Worm (Caenorhabditis elegans) whole organism, L4/young adult: ENCODE data around the gene C08G9.1.

Source experiments
- W03F9.2 ChIP-seq: fragments of 150-350 bp; optimal IDR thresholded peaks from 2 replicates; lab custom pipeline; 2014; ENCODE audit warnings: missing biosample characterization, missing genetic modification characterization
- dao-5 ChIP-seq: sonication (generic microtip); optimal IDR thresholded peaks from 2 replicates; lab custom pipeline; 2016; ENCODE audit warnings: missing genotype, missing genetic modification characterization, moderate library complexity, missing compliant biosample characterization
- him-1 ChIP-seq: sonication (generic microtip); optimal IDR thresholded peaks from 2 replicates; lab custom pipeline; 2016; ENCODE audit warnings: missing genotype, missing genetic modification reagents, missing genetic modification characterization, missing compliant biosample characterization

DNA sequence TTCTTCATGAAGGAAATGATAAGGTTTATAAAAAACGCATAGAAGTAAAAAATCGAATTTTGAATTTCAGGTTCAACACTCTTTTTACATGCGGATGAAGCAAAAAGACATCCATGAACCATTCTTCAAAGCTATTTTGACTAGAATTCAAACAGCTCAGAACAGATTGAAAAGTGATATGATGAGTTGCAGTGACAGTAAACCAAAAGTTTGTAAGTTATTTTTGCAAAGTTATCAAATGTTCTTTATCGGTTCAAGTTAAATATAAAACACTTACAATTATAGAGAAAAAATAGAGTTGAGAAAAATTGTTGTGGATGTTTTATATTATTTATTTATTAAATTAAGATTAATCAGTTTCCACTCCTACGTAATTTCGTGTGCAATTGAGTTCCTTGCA is 33.9 kb downstream of the C08G9.1 start:
- TF ChIP-seq him-1 (tag; lab: Kevin White, UChicago) (no peak), dao-5 (tag; lab: Kevin White, UChicago) (no peak), W03F9.2 (no peak)
